Worm (Caenorhabditis elegans) whole organism, L1 larva: ENCODE results near the gene F40G9.12.
A peak's percentile ranks its signal among the peaks of the same experiment; 100 is the strongest.

ENCODE experiments used
- C16A3.4 ChIP-seq: fragments of 150-350 bp; optimal IDR thresholded peaks from 2 replicates; lab custom pipeline; 2014; ENCODE audit warnings: missing biosample characterization, missing genetic modification characterization
- F16B12.6 ChIP-seq: fragments of 150-350 bp; optimal IDR thresholded peaks from 2 replicates; lab custom pipeline; 2014; ENCODE audit warnings: missing biosample characterization, missing genetic modification characterization
- aha-1 ChIP-seq: fragments of 150-350 bp; optimal IDR thresholded peaks from 2 replicates; lab custom pipeline; 2014; ENCODE audit warnings: missing biosample characterization, missing genetic modification characterization
- aly-2 ChIP-seq: fragments of 150-350 bp; optimal IDR thresholded peaks from 2 replicates; lab custom pipeline; 2014; ENCODE audit warnings: missing biosample characterization, missing genetic modification characterization
- ama-1 ChIP-seq: fragments of 150-350 bp; optimal IDR thresholded peaks from 2 replicates; lab custom pipeline; 2014
- ceh-63 ChIP-seq: fragments of 200-800 bp; sonication (Bioruptor generic); optimal IDR thresholded peaks from 2 replicates; lab custom pipeline; 2018; ENCODE audit warnings: mild to moderate bottlenecking, missing genetic modification characterization, missing compliant biosample characterization
- ceh-8 ChIP-seq: fragments of 200-800 bp; sonication (Bioruptor generic); optimal IDR thresholded peaks from 2 replicates; lab custom pipeline; 2018; ENCODE audit warnings: mild to moderate bottlenecking, missing genetic modification characterization, moderate library complexity, missing compliant biosample characterization
- ceh-90 ChIP-seq: sonication (generic microtip); optimal IDR thresholded peaks from 2 replicates; lab custom pipeline; 2016; ENCODE audit warnings: missing genetic modification characterization, missing compliant biosample characterization
- efl-1 ChIP-seq, 4 experiments: fragments of 150-350 bp; optimal IDR thresholded peaks in 3 of 4; peaks in 1 of 4; 1 replicate in 1 of 4; 2 replicates in 3 of 4; lab custom pipeline; 2014; ENCODE audit warnings: missing biosample characterization in 2 of 4, missing genetic modification characterization in 2 of 4, missing genetic modification reagents in 2 of 4
- egl-27 ChIP-seq, 2 experiments: fragments of 150-350 bp in 1 of 2; sonication (generic microtip); optimal IDR thresholded peaks; 3 replicates each; lab custom pipeline; 2017 to 2018; ENCODE audit warnings: missing biosample characterization in 2 of 2, missing genetic modification characterization in 2 of 2, missing genetic modification reagents in 2 of 2
- elt-2 ChIP-seq: sonication (generic microtip); optimal IDR thresholded peaks from 2 replicates; lab custom pipeline; 2016; ENCODE audit warnings: missing genetic modification characterization, mild to moderate bottlenecking, inconsistent platforms, missing compliant biosample characterization, missing genetic modification reagents
- elt-3 ChIP-seq, 6 experiments: fragments of 150-350 bp in 1 of 6; sonication (generic microtip); optimal IDR thresholded peaks; 2 replicates each; lab custom pipeline; 2017 to 2018; ENCODE audit warnings: missing biosample characterization in 6 of 6, missing genetic modification characterization in 6 of 6, inconsistent platforms in 1 of 6
- ets-5 ChIP-seq: fragments of 200-800 bp; sonication (Bioruptor generic); IDR thresholded peaks from 2 replicates; pipeline ENCODE4 v1.3.6; 2022; ENCODE audit warnings: missing genetic modification characterization, missing compliant biosample characterization
- fos-1 ChIP-seq: fragments of 150-350 bp; optimal IDR thresholded peaks from 2 replicates; lab custom pipeline; 2014; ENCODE audit warnings: missing biosample characterization, missing genetic modification characterization
- hlh-17 ChIP-seq: fragments of 200-800 bp; sonication (Bioruptor generic); optimal IDR thresholded peaks from 2 replicates; lab custom pipeline; 2018; ENCODE audit warnings: missing genetic modification characterization, mild to moderate bottlenecking, missing compliant biosample characterization, moderate library complexity, borderline replicate concordance
- hlh-4 ChIP-seq: sonication (generic microtip); optimal IDR thresholded peaks from 2 replicates; lab custom pipeline; 2016; ENCODE audit warnings: mild to moderate bottlenecking, missing genetic modification characterization, missing compliant biosample characterization
- hpl-2 ChIP-seq: fragments of 150-350 bp; optimal IDR thresholded peaks from 2 replicates; lab custom pipeline; 2014; ENCODE audit warnings: missing biosample characterization, missing genetic modification reagents, missing genetic modification characterization
- jun-1 ChIP-seq: fragments of 150-350 bp; optimal IDR thresholded peaks from 2 replicates; lab custom pipeline; 2014; ENCODE audit warnings: missing biosample characterization, missing genetic modification reagents, missing genetic modification characterization
- lin-13 ChIP-seq: fragments of 150-350 bp; optimal IDR thresholded peaks from 2 replicates; lab custom pipeline; 2014; ENCODE audit warnings: missing biosample characterization, missing genetic modification reagents, missing genetic modification characterization
- lin-14 ChIP-seq: fragments of 200-800 bp; sonication (Bioruptor generic); optimal IDR thresholded peaks from 2 replicates; lab custom pipeline; 2018; ENCODE audit warnings: mild to moderate bottlenecking, missing genetic modification characterization, moderate library complexity, missing compliant biosample characterization
- lin-15B ChIP-seq: fragments of 150-350 bp; sonication (generic microtip); optimal IDR thresholded peaks from 3 replicates; lab custom pipeline; 2014; ENCODE audit warnings: missing biosample characterization, missing genetic modification characterization
- lin-35 ChIP-seq, 2 experiments: fragments of 150-350 bp; optimal IDR thresholded peaks; 2 replicates each; lab custom pipeline; 2014; ENCODE audit warnings: missing biosample characterization in 2 of 2, missing genetic modification characterization in 2 of 2, missing genetic modification reagents in 2 of 2
- lir-3 ChIP-seq: sonication (generic microtip); optimal IDR thresholded peaks from 2 replicates; lab custom pipeline; 2016; ENCODE audit warnings: mild to moderate bottlenecking, missing genetic modification characterization, moderate library complexity, missing compliant biosample characterization; ENCODE audit not compliant: poor library complexity
- mdl-1 ChIP-seq, 2 experiments: fragments of 150-350 bp; optimal IDR thresholded peaks; 2 replicates each; lab custom pipeline; 2014 to 2017; ENCODE audit warnings: missing biosample characterization in 2 of 2, missing genetic modification characterization in 2 of 2, inconsistent platforms in 1 of 2
- mep-1 ChIP-seq: fragments of 150-350 bp; optimal IDR thresholded peaks from 2 replicates; lab custom pipeline; 2014; ENCODE audit warnings: missing biosample characterization, missing genetic modification characterization
- nhr-11 ChIP-seq: fragments of 150-350 bp; optimal IDR thresholded peaks from 2 replicates; lab custom pipeline; 2014; ENCODE audit warnings: missing biosample characterization, missing genetic modification characterization
- nhr-20 ChIP-seq: sonication (generic microtip); optimal IDR thresholded peaks from 2 replicates; lab custom pipeline; 2016; ENCODE audit warnings: mild to moderate bottlenecking, missing genetic modification characterization, missing compliant biosample characterization
- nhr-237 ChIP-seq: fragments of 150-350 bp; optimal IDR thresholded peaks from 2 replicates; lab custom pipeline; 2014; ENCODE audit warnings: missing biosample characterization, missing genetic modification characterization
- nhr-71 ChIP-seq: sonication (generic microtip); optimal IDR thresholded peaks from 2 replicates; lab custom pipeline; 2016; ENCODE audit warnings: mild to moderate bottlenecking, missing genetic modification characterization, moderate library complexity, missing compliant biosample characterization
- nhr-85 ChIP-seq: sonication (generic microtip); peaks from one replicate; lab custom pipeline; 2016; ENCODE audit warnings: missing genetic modification characterization, inconsistent platforms, missing compliant biosample characterization
- nhr-90 ChIP-seq: sonication (generic microtip); optimal IDR thresholded peaks from 2 replicates; lab custom pipeline; 2016; ENCODE audit warnings: mild to moderate bottlenecking, missing genetic modification characterization, missing compliant biosample characterization; ENCODE audit not compliant: poor library complexity
- pag-3 ChIP-seq: sonication (generic microtip); optimal IDR thresholded peaks from 2 replicates; lab custom pipeline; 2017; ENCODE audit warnings: missing genetic modification characterization, mild to moderate bottlenecking, missing compliant biosample characterization, antibody characterized with exemption, borderline replicate concordance; ENCODE audit not compliant: insufficient read depth
- pax-3 ChIP-seq: fragments of 200-800 bp; sonication (Bioruptor generic); optimal IDR thresholded peaks from 2 replicates; lab custom pipeline; 2018; ENCODE audit warnings: mild to moderate bottlenecking, missing genetic modification characterization, moderate library complexity, missing compliant biosample characterization
- pqm-1 ChIP-seq: sonication (generic microtip); optimal IDR thresholded peaks from 3 replicates; lab custom pipeline; 2017; ENCODE audit warnings: missing biosample characterization, missing genetic modification characterization
- skn-1 ChIP-seq: fragments of 150-350 bp; optimal IDR thresholded peaks from 2 replicates; lab custom pipeline; 2014; ENCODE audit warnings: missing biosample characterization, missing genetic modification characterization
- snpc-4 ChIP-seq: fragments of 150-350 bp; optimal IDR thresholded peaks from 2 replicates; lab custom pipeline; 2014; ENCODE audit warnings: missing biosample characterization, missing genetic modification characterization
- snu-23 ChIP-seq: sonication (generic microtip); optimal IDR thresholded peaks from 2 replicates; lab custom pipeline; 2016; ENCODE audit warnings: missing genetic modification characterization, missing compliant biosample characterization
- sptf-1 ChIP-seq: fragments of 150-350 bp; optimal IDR thresholded peaks from 2 replicates; lab custom pipeline; 2014; ENCODE audit warnings: missing biosample characterization, missing genetic modification characterization
- tlp-1 ChIP-seq: fragments of 150-350 bp; optimal IDR thresholded peaks from 2 replicates; lab custom pipeline; 2014; ENCODE audit warnings: missing biosample characterization, missing genetic modification characterization
- unc-30 ChIP-seq: sonication (generic microtip); optimal IDR thresholded peaks from 2 replicates; lab custom pipeline; 2017; ENCODE audit warnings: missing biosample characterization, missing genetic modification characterization
- xbp-1 ChIP-seq: sonication (generic microtip); optimal IDR thresholded peaks from 2 replicates; lab custom pipeline; 2016; ENCODE audit warnings: missing genetic modification characterization, missing compliant biosample characterization
- zip-4 ChIP-seq: fragments of 200-800 bp; sonication (Bioruptor generic); optimal IDR thresholded peaks from 2 replicates; lab custom pipeline; 2018; ENCODE audit warnings: mild to moderate bottlenecking, missing genetic modification characterization, moderate library complexity, missing compliant biosample characterization

Gene F40G9.12

ce11 chrIII:145078-145477 lies 26.6 kb upstream of the F40G9.12 start, which contains the start of the genes T17A3.12 and fbxb-83:
Gene T17A3.12 (minus strand): TSS chrIII:145178.
Gene fbxb-83 (minus strand): TSS chrIII:145211.
- TF ChIP-seq aly-2 (tag; lab: Kevin White, UChicago) (no peak), nhr-237 (tag; lab: Kevin White, UChicago) (no peak), lin-14 (GFP tag; lab: Kevin White, UChicago) (no peak), nhr-11 (tag; lab: Kevin White, UChicago) (no peak), lin-15B (tag; lab: Kevin White, UChicago) (no peak), zip-4 (GFP tag; lab: Kevin White, UChicago) (no peak), hlh-17 (no peak), ceh-90 (no peak), lir-3 (no peak), elt-3 (tag; optimal IDR thresholded peaks at IDR 0.05; lab: Kevin White, UChicago) (no peak), xbp-1 (tag; lab: Kevin White, UChicago) (no peak)

- TF ChIP-seq mdl-1 (tag; optimal IDR thresholded peaks at IDR 0.05; lab: Kevin White, UChicago) (no peak), nhr-20 (tag; lab: Kevin White, UChicago) (no peak), pqm-1 (tag; lab: Kevin White, UChicago) (no peak), hlh-17 (no peak), ama-1 (no peak), ceh-63 (GFP tag; lab: Kevin White, UChicago) (no peak), lin-14 (GFP tag; lab: Kevin White, UChicago) (no peak)
Observed at ce11 chrIII:146369-146768, 25.3 kb upstream of the F40G9.12 start, which contains the start of gene fbxb-84. Gene fbxb-84 (minus strand): TSS chrIII:146469.

- TF ChIP-seq sptf-1 (tag; lab: Kevin White, UChicago) (no peak), elt-2 (peak; percentile 36)
Observed at ce11 chrIII:147570-148076, 24.0 kb upstream of the F40G9.12 start, which contains the start of gene sqst-5. Gene sqst-5 (minus strand): TSS chrIII:147620.

ce11 chrIII:149132-149531 lies 22.5 kb upstream of the F40G9.12 start:
- no peak for TF ChIP-seq efl-1 (optimal IDR thresholded peaks at IDR 0.05; lab: Kevin White, UChicago)
- TF ChIP-seq efl-1 (GFP tag; optimal IDR thresholded peaks at IDR 0.05 in 1 of 2; lab: Kevin White, UChicago), result peak in 1 of 2 experiments; percentile 69
- TF ChIP-seq C16A3.4 (tag; lab: Kevin White, UChicago), result no peak

- no peak for TF ChIP-seq hpl-2
Observed at ce11 chrIII:151084-151483, 20.6 kb upstream of the F40G9.12 start.

ce11 chrIII:154168-154567 lies 17.5 kb upstream of the F40G9.12 start:
- TF ChIP-seq unc-30 (tag; lab: Kevin White, UChicago), result no peak
- TF ChIP-seq aha-1, result no peak
- peak; percentile 92 for TF ChIP-seq tlp-1 (tag; lab: Kevin White, UChicago)
- TF ChIP-seq nhr-20 (tag; lab: Kevin White, UChicago), result no peak
- no peak for TF ChIP-seq pag-3 (tag; lab: Kevin White, UChicago)
- TF ChIP-seq hpl-2, result no peak
- peak; percentile 100 for TF ChIP-seq elt-2
- TF ChIP-seq lin-13, result no peak
- no peak for TF ChIP-seq xbp-1 (tag; lab: Kevin White, UChicago)
- TF ChIP-seq ceh-8 (GFP tag; lab: Kevin White, UChicago), result no peak
- peak; percentile 52 for TF ChIP-seq nhr-85 (tag; lab: Kevin White, UChicago)
- no peak for TF ChIP-seq ets-5
- no peak for TF ChIP-seq F16B12.6 (tag; lab: Kevin White, UChicago)
- TF ChIP-seq hlh-4 (tag; lab: Kevin White, UChicago), result no peak
- TF ChIP-seq egl-27 (tag; optimal IDR thresholded peaks at IDR 0.05; lab: Kevin White, UChicago), result peak in 1 of 2 experiments; percentile 6
- TF ChIP-seq nhr-71, result no peak
- TF ChIP-seq nhr-90 (tag; lab: Kevin White, UChicago), result peak; percentile 61
- TF ChIP-seq pax-3 (tag; lab: Kevin White, UChicago), result peak; percentile 34
- no peak for TF ChIP-seq lir-3
- TF ChIP-seq snu-23 (GFP tag; lab: Kevin White, UChicago), result no peak
- peak; percentile 93 for TF ChIP-seq jun-1
- TF ChIP-seq snpc-4, result no peak
- TF ChIP-seq fos-1, result no peak
- no peak for TF ChIP-seq mep-1 (tag; lab: Kevin White, UChicago)
- TF ChIP-seq skn-1 (tag; lab: Kevin White, UChicago), result no peak
- no peak for TF ChIP-seq ceh-90
- peak in 1 of 2 experiments; percentile 62 for TF ChIP-seq lin-35 (GFP tag; optimal IDR thresholded peaks at IDR 0.05; lab: Kevin White, UChicago)
